Worm (Caenorhabditis elegans) whole organism, late embryonic: ENCODE measurements around the gene frpr-11.

Source experiments
- C38D4.7 ChIP-seq: fragments of 200-800 bp; sonication (Bioruptor generic); optimal IDR thresholded peaks from 2 replicates; lab custom pipeline; 2018; ENCODE audit warnings: mild to moderate bottlenecking, missing genetic modification characterization, moderate library complexity, missing compliant biosample characterization
- F13H6.1 ChIP-seq: sonication (generic microtip); optimal IDR thresholded peaks from 2 replicates; lab custom pipeline; 2016; ENCODE audit warnings: missing genetic modification characterization, missing compliant biosample characterization
- K02D7.2 ChIP-seq: sonication (generic microtip); optimal IDR thresholded peaks from 2 replicates; lab custom pipeline; 2017; ENCODE audit warnings: mild to moderate bottlenecking, missing genetic modification characterization, missing compliant biosample characterization
- ceh-14 ChIP-seq: sonication (generic microtip); optimal IDR thresholded peaks from 2 replicates; lab custom pipeline; 2016; ENCODE audit warnings: missing genotype, missing genetic modification characterization, missing compliant biosample characterization
- ceh-24 ChIP-seq: sonication (generic microtip); optimal IDR thresholded peaks from 2 replicates; lab custom pipeline; 2016; ENCODE audit warnings: mild to moderate bottlenecking, missing genetic modification characterization, missing compliant biosample characterization
- ceh-31 ChIP-seq: sonication (generic microtip); optimal IDR thresholded peaks from 2 replicates; lab custom pipeline; 2016; ENCODE audit warnings: missing genetic modification characterization, missing compliant biosample characterization
- ceh-48 ChIP-seq: sonication (generic microtip); optimal IDR thresholded peaks from 2 replicates; lab custom pipeline; 2016; ENCODE audit warnings: missing genetic modification characterization, inconsistent platforms, missing compliant biosample characterization
- che-1 ChIP-seq: sonication (generic microtip); optimal IDR thresholded peaks from 2 replicates; lab custom pipeline; 2016; ENCODE audit warnings: mild to moderate bottlenecking, missing genetic modification characterization, missing compliant biosample characterization
- dmd-4 ChIP-seq: sonication (generic microtip); optimal IDR thresholded peaks from 2 replicates; lab custom pipeline; 2016; ENCODE audit warnings: borderline replicate concordance, missing genetic modification characterization, missing compliant biosample characterization
- fkh-10 ChIP-seq: fragments of 150-350 bp; optimal IDR thresholded peaks from 2 replicates; lab custom pipeline; 2014; ENCODE audit warnings: missing biosample characterization, missing genetic modification reagents, missing genetic modification characterization
- fkh-6 ChIP-seq: sonication (generic microtip); optimal IDR thresholded peaks from 2 replicates; lab custom pipeline; 2016; ENCODE audit warnings: missing genetic modification characterization, missing compliant biosample characterization
- gmeb-2 ChIP-seq: sonication (generic microtip); optimal IDR thresholded peaks from 2 replicates; lab custom pipeline; 2016; ENCODE audit warnings: missing genetic modification characterization, inconsistent platforms, missing compliant biosample characterization
- hlh-15 ChIP-seq: sonication (generic microtip); optimal IDR thresholded peaks from 2 replicates; lab custom pipeline; 2016; ENCODE audit warnings: missing genetic modification characterization, missing compliant biosample characterization
- hlh-6 ChIP-seq: sonication (generic microtip); optimal IDR thresholded peaks from 2 replicates; lab custom pipeline; 2016; ENCODE audit warnings: missing genotype, missing genetic modification characterization, missing compliant biosample characterization
- hlh-8 ChIP-seq: sonication (generic microtip); optimal IDR thresholded peaks from 2 replicates; lab custom pipeline; 2016; ENCODE audit warnings: missing genotype, missing genetic modification characterization, missing compliant biosample characterization
- madf-2 ChIP-seq: sonication (generic microtip); optimal IDR thresholded peaks from 2 replicates; lab custom pipeline; 2017; ENCODE audit warnings: missing genetic modification characterization, missing compliant biosample characterization
- mec-3 ChIP-seq: sonication (generic microtip); optimal IDR thresholded peaks from 2 replicates; lab custom pipeline; 2016; ENCODE audit warnings: borderline replicate concordance, missing genetic modification characterization, missing compliant biosample characterization
- nfya-1 ChIP-seq: sonication (generic microtip); optimal IDR thresholded peaks from 2 replicates; lab custom pipeline; 2017; ENCODE audit warnings: missing genetic modification characterization, mild to moderate bottlenecking, missing compliant biosample characterization, antibody characterized with exemption, moderate library complexity
- nhr-11 ChIP-seq: fragments of 150-350 bp; optimal IDR thresholded peaks from 2 replicates; lab custom pipeline; 2014; ENCODE audit warnings: missing biosample characterization, missing genetic modification characterization
- nhr-232 ChIP-seq: sonication (generic microtip); optimal IDR thresholded peaks from 2 replicates; lab custom pipeline; 2016; ENCODE audit warnings: missing genetic modification characterization, missing compliant biosample characterization
- npax-4 ChIP-seq: sonication (generic microtip); optimal IDR thresholded peaks from 2 replicates; lab custom pipeline; 2016; ENCODE audit warnings: missing genetic modification characterization, missing compliant biosample characterization
- odd-2 ChIP-seq: sonication (generic microtip); optimal IDR thresholded peaks from 2 replicates; lab custom pipeline; 2017; ENCODE audit warnings: antibody characterized with exemption, mild to moderate bottlenecking, missing genetic modification characterization, missing compliant biosample characterization
- pag-3 ChIP-seq: sonication (generic microtip); optimal IDR thresholded peaks from 2 replicates; lab custom pipeline; 2016; ENCODE audit warnings: missing compliant biosample characterization, missing genetic modification characterization, borderline replicate concordance
- pat-9 ChIP-seq: fragments of 200-800 bp; sonication (Bioruptor generic); optimal IDR thresholded peaks from 2 replicates; lab custom pipeline; 2018; ENCODE audit warnings: mild to moderate bottlenecking, missing genetic modification characterization, moderate library complexity, missing compliant biosample characterization
- pha-4 ChIP-seq: fragments of 150-350 bp; optimal IDR thresholded peaks from 2 replicates; lab custom pipeline; 2018; ENCODE audit warnings: missing biosample characterization, missing genetic modification reagents, missing genetic modification characterization
- pqm-1 ChIP-seq: sonication (generic microtip); optimal IDR thresholded peaks from 2 replicates; lab custom pipeline; 2016; ENCODE audit warnings: missing genetic modification characterization, missing compliant biosample characterization
- pros-1 ChIP-seq: fragments of 150-350 bp; optimal IDR thresholded peaks from 2 replicates; lab custom pipeline; 2014; ENCODE audit warnings: missing biosample characterization, missing genetic modification reagents, missing genetic modification characterization
- ref-2 ChIP-seq: sonication (generic microtip); optimal IDR thresholded peaks from 2 replicates; lab custom pipeline; 2016; ENCODE audit warnings: missing genetic modification characterization, missing compliant biosample characterization
- rnt-1 ChIP-seq: sonication (generic microtip); optimal IDR thresholded peaks from 2 replicates; lab custom pipeline; 2016; ENCODE audit warnings: missing genetic modification characterization, missing compliant biosample characterization
- sdc-2 ChIP-seq: sonication (generic microtip); optimal IDR thresholded peaks from 2 replicates; lab custom pipeline; 2016; ENCODE audit warnings: missing genotype, missing genetic modification characterization, missing compliant biosample characterization
- sox-2 ChIP-seq: fragments of 200-800 bp; sonication (Bioruptor generic); IDR thresholded peaks from 2 replicates; pipeline ENCODE4 v1.3.6; 2022; ENCODE audit warnings: missing genetic modification reagents, missing genetic modification characterization, missing compliant biosample characterization
- sox-4 ChIP-seq: sonication (generic microtip); optimal IDR thresholded peaks from 2 replicates; lab custom pipeline; 2017; ENCODE audit warnings: mild to moderate bottlenecking, missing genetic modification characterization, inconsistent platforms, missing compliant biosample characterization
- tbx-7 ChIP-seq: sonication (generic microtip); optimal IDR thresholded peaks from 2 replicates; lab custom pipeline; 2016; ENCODE audit warnings: missing genotype, missing genetic modification characterization, missing compliant biosample characterization
- unc-55 ChIP-seq: sonication (generic microtip); optimal IDR thresholded peaks from 2 replicates; lab custom pipeline; 2017; ENCODE audit warnings: missing biosample characterization, missing genetic modification reagents, missing genetic modification characterization
- unc-86 ChIP-seq: sonication (generic microtip); optimal IDR thresholded peaks from 2 replicates; lab custom pipeline; 2016; ENCODE audit warnings: missing genetic modification characterization, missing compliant biosample characterization

The frpr-11 gene

ce11 chrV:8944481-8944880, 37.5 kb downstream of the frpr-11 start:
- TF ChIP-seq nhr-232, result no peak
- TF ChIP-seq ref-2, result no peak
- TF ChIP-seq unc-55, result no peak
- no peak for TF ChIP-seq nfya-1 (tag; lab: Kevin White, UChicago)
- no peak for TF ChIP-seq ceh-24
- TF ChIP-seq rnt-1 (tag; lab: Kevin White, UChicago), result no peak
- TF ChIP-seq ceh-31 (tag; lab: Kevin White, UChicago), result no peak
- no peak for TF ChIP-seq C38D4.7 (GFP tag; lab: Kevin White, UChicago)
- no peak for TF ChIP-seq pag-3 (tag; lab: Kevin White, UChicago)
- TF ChIP-seq npax-4 (tag; lab: Kevin White, UChicago), result no peak
- TF ChIP-seq unc-86 (tag; lab: Kevin White, UChicago), result no peak
- no peak for TF ChIP-seq che-1 (tag; lab: Kevin White, UChicago)
- TF ChIP-seq mec-3 (tag; lab: Kevin White, UChicago), result no peak
- no peak for TF ChIP-seq hlh-15
- TF ChIP-seq dmd-4 (tag; lab: Kevin White, UChicago), result no peak
- no peak for TF ChIP-seq sox-2 (GFP tag; lab: Robert Waterston, UW)
- TF ChIP-seq, all 69 proteins: peak for 0

- TF ChIP-seq pha-4 (tag; lab: Kevin White, UChicago) (no peak), gmeb-2 (tag; lab: Kevin White, UChicago) (no peak), che-1 (tag; lab: Kevin White, UChicago) (no peak), fkh-6 (tag; lab: Kevin White, UChicago) (no peak), nhr-232 (no peak), pros-1 (tag; lab: Kevin White, UChicago) (no peak), hlh-8 (tag; lab: Kevin White, UChicago) (no peak), ceh-48 (no peak), C38D4.7 (GFP tag; lab: Kevin White, UChicago) (no peak), fkh-10 (GFP tag; lab: Kevin White, UChicago) (no peak), ceh-14 (tag; lab: Kevin White, UChicago) (no peak), mec-3 (tag; lab: Kevin White, UChicago) (no peak), ceh-24 (no peak), npax-4 (tag; lab: Kevin White, UChicago) (no peak)
Measured at ce11 chrV:8946142-8946541, 39.1 kb downstream of the frpr-11 start.

ce11 chrV:8947499-8947898, 40.5 kb downstream of the frpr-11 start, which contains the start of gene gck-1:
gck-1 (plus strand) TSS chrV:8947799.
- TF ChIP-seq madf-2 (no peak), che-1 (tag; lab: Kevin White, UChicago) (no peak), ref-2 (no peak), dmd-4 (tag; lab: Kevin White, UChicago) (no peak), fkh-10 (GFP tag; lab: Kevin White, UChicago) (no peak), hlh-6 (no peak), nhr-232 (no peak), nhr-11 (no peak), odd-2 (tag; lab: Kevin White, UChicago) (no peak), F13H6.1 (tag; lab: Kevin White, UChicago) (no peak), nfya-1 (tag; lab: Kevin White, UChicago) (no peak), tbx-7 (tag; lab: Kevin White, UChicago) (no peak), pat-9 (tag; lab: Kevin White, UChicago) (no peak), sox-4 (tag; lab: Kevin White, UChicago) (no peak), K02D7.2 (tag; lab: Kevin White, UChicago) (no peak), pqm-1 (no peak), ceh-31 (tag; lab: Kevin White, UChicago) (no peak)

ce11 chrV:8948365-8948764, 41.4 kb downstream of the frpr-11 start:
- no peak for TF ChIP-seq nhr-232
- TF ChIP-seq sdc-2 (tag; lab: Kevin White, UChicago), result no peak
